Worm (Caenorhabditis elegans) whole organism, early embryonic: ENCODE data around the gene Y17G9A.2.

Experiments
- B0310.2 ChIP-seq: sonication (generic microtip); optimal IDR thresholded peaks from 2 replicates; lab custom pipeline; 2016; ENCODE audit warnings: mild to moderate bottlenecking, missing genetic modification characterization, missing compliant biosample characterization
- ama-1 ChIP-seq: fragments of 150-350 bp; optimal IDR thresholded peaks from 2 replicates; lab custom pipeline; 2014
- ceh-36 ChIP-seq: sonication (generic microtip); optimal IDR thresholded peaks from 2 replicates; lab custom pipeline; 2016; ENCODE audit warnings: missing genetic modification characterization, inconsistent platforms, missing compliant biosample characterization
- hmg-4 ChIP-seq: fragments of 200-800 bp; sonication (Bioruptor generic); optimal IDR thresholded peaks from 2 replicates; lab custom pipeline; 2018; ENCODE audit warnings: mild to moderate bottlenecking, missing genetic modification characterization, missing compliant biosample characterization
- tra-4 ChIP-seq: sonication (generic microtip); optimal IDR thresholded peaks from 2 replicates; lab custom pipeline; 2017; ENCODE audit warnings: missing genetic modification characterization, missing compliant biosample characterization

DNA sequence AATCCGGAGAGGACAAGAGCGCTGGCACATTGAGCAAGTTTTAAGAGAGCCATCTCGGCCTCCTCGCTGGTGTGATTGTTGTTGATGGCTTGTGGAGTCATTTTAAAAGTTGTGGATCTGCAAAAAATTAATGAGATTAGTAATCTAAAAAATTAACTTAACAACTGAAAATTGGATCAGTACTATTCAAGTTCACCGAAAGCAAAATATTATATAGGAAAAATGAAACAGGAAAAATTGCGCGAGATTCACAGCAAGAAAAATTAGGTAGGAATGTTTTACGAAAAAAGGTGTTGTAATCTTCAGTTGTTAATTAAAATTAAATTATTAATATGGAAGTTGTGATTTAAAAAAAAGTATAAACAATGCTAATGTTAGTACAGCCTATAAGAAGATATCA, 31.2 kb upstream of the Y17G9A.2 start, which contains the start of gene T08B6.1:
- no peak for TF ChIP-seq ceh-36
- TF ChIP-seq hmg-4 (GFP tag; lab: Kevin White, UChicago), result no peak
- TF ChIP-seq B0310.2 (tag; lab: Kevin White, UChicago), result no peak
- TF ChIP-seq ama-1 (lab: Kevin White, UChicago), result no peak
- no peak for TF ChIP-seq tra-4
